Fruit fly (Drosophila melanogaster): ENCODE data around the gene Mcm10.

Gene Mcm10

dm6 chr2L:21218240-21218911 lies 38.6 kb downstream of the Mcm10 start, which contains the start of gene CG8679 (continued):
- TF ChIP-seq Hr39 (optimal IDR thresholded peaks at IDR 0.05) (no peak), CG17829 (tag; optimal IDR thresholded peaks at IDR 0.05) (peak; percentile 31), nom (GFP tag; optimal IDR thresholded peaks at IDR 0.05) (peak; percentile 20), CG31388 (GFP tag; optimal IDR thresholded peaks at IDR 0.05) (no peak), CG10543 (GFP tag; optimal IDR thresholded peaks at IDR 0.05) (peak; percentile 55), CG2712 (tag; optimal IDR thresholded peaks at IDR 0.05) (peak; percentile 16), Pdp1 (GFP tag; optimal IDR thresholded peaks at IDR 0.05) (peak in 1 of 2 experiments; percentile 91), zfh2 (GFP tag; optimal IDR thresholded peaks at IDR 0.05) (no peak), odd (GFP tag; optimal IDR thresholded peaks at IDR 0.05) (peak; percentile 23), Usf (GFP tag; optimal IDR thresholded peaks at IDR 0.05) (no peak), CG9215 (GFP tag; IDR thresholded peaks at IDR 0.05) (no peak), jigr1 (GFP tag; IDR thresholded peaks at IDR 0.05) (no peak), CG12071 (GFP tag; optimal IDR thresholded peaks at IDR 0.05) (no peak), Ssrp (tag; optimal IDR thresholded peaks at IDR 0.05) (no peak), ken (GFP tag; IDR thresholded peaks at IDR 0.05) (no peak), mirr (GFP tag; optimal IDR thresholded peaks at IDR 0.05) (peak; percentile 77), CG3065 (GFP tag; optimal IDR thresholded peaks at IDR 0.05) (no peak), CG2120 (GFP tag; optimal IDR thresholded peaks at IDR 0.05) (no peak), trh (GFP tag; optimal IDR thresholded peaks at IDR 0.05) (no peak), ac (GFP tag; optimal IDR thresholded peaks at IDR 0.05) (no peak), Med (GFP tag) (peak; percentile 42), grn (GFP tag; optimal IDR thresholded peaks at IDR 0.05) (no peak), lola (GFP tag; optimal IDR thresholded peaks at IDR 0.05) (no peak), sens-2 (GFP tag; IDR thresholded peaks at IDR 0.05) (no peak), so (GFP tag; IDR thresholded peaks at IDR 0.05) (peak; percentile 76; the same call in 2 of the 3 replicates), gce (GFP tag; IDR thresholded peaks at IDR 0.05) (no peak), CG4617 (GFP tag; optimal IDR thresholded peaks at IDR 0.05; ENCODE audit: borderline replicate concordance) (peak; percentile 8), CG6689 (GFP tag; IDR thresholded peaks at IDR 0.05) (no peak), Taf1 (GFP tag; IDR thresholded peaks at IDR 0.05) (no peak), CG18476 (GFP tag; optimal IDR thresholded peaks at IDR 0.05) (no peak), CG13775 (GFP tag; optimal IDR thresholded peaks at IDR 0.05) (no peak), tll (GFP tag; optimal IDR thresholded peaks at IDR 0.05) (no peak), rib (GFP tag; IDR thresholded peaks at IDR 0.05) (peak; percentile 95), ash1 (GFP tag; optimal IDR thresholded peaks at IDR 0.05) (peak; percentile 5), tap (tag; optimal IDR thresholded peaks at IDR 0.05) (no peak), CG10147 (GFP tag; optimal IDR thresholded peaks at IDR 0.05) (no peak), NC2α (GFP tag; optimal IDR thresholded peaks at IDR 0.05) (no peak), CG6175 (GFP tag; IDR thresholded peaks at IDR 0.05) (no peak), CG15601 (tag; optimal IDR thresholded peaks at IDR 0.05) (peak; percentile 31), stwl (tag; optimal IDR thresholded peaks at IDR 0.05) (peak; percentile 58), cas (GFP tag; IDR thresholded peaks at IDR 0.05) (no peak), Bdp1 (GFP tag; optimal IDR thresholded peaks at IDR 0.05) (no peak), NfI (GFP tag; optimal IDR thresholded peaks at IDR 0.05) (no peak), CG11085 (GFP tag; IDR thresholded peaks at IDR 0.05) (no peak), HLH54F (GFP tag; optimal IDR thresholded peaks at IDR 0.05) (no peak), CG12769 (tag; optimal IDR thresholded peaks at IDR 0.05) (peak; percentile 75), GATAe (GFP tag; conservative IDR thresholded peaks at IDR 0.05) (no peak), chm (GFP tag; IDR thresholded peaks at IDR 0.05) (0 out of 2 replicates have a peak, but pooled peaks have one; percentile 26), HmgD (GFP tag; optimal IDR thresholded peaks at IDR 0.05) (no peak), lov (optimal IDR thresholded peaks at IDR 0.05) (no peak), lov (GFP tag; IDR thresholded peaks at IDR 0.05) (no peak)
